Worm (Caenorhabditis elegans) whole organism, L4 larva: Measurements from ENCODE around the gene M05D6.9.

ENCODE experiments used
- F49E8.2 ChIP-seq: sonication (generic microtip); optimal IDR thresholded peaks from 2 replicates; lab custom pipeline; 2016; ENCODE audit warnings: missing compliant biosample characterization, mild to moderate bottlenecking, missing genetic modification characterization, borderline replicate concordance
- T26A8.4 ChIP-seq: fragments of 200-800 bp; sonication (Bioruptor generic); IDR thresholded peaks from 2 replicates; pipeline ENCODE4 v1.3.6; 2022; ENCODE audit warnings: missing genetic modification characterization, missing compliant biosample characterization
- Y48G9A.11 ChIP-seq: fragments of 200-800 bp; sonication (Bioruptor generic); IDR thresholded peaks from 2 replicates; pipeline ENCODE4 v1.3.6; 2022; ENCODE audit warnings: missing genetic modification reagents, missing genetic modification characterization, missing compliant biosample characterization
- ZK337.2 ChIP-seq: fragments of 200-800 bp; sonication (Bioruptor generic); IDR thresholded peaks from 2 replicates; pipeline ENCODE4 v1.3.6; 2022; ENCODE audit warnings: missing genetic modification reagents, missing genetic modification characterization, missing compliant biosample characterization
- ceh-32 ChIP-seq: sonication (generic microtip); optimal IDR thresholded peaks from 2 replicates; lab custom pipeline; 2016; ENCODE audit warnings: mild to moderate bottlenecking, missing genetic modification characterization, missing compliant biosample characterization; ENCODE audit not compliant: poor library complexity
- ceh-44 ChIP-seq: fragments of 200-800 bp; sonication (Bioruptor generic); IDR thresholded peaks from 2 replicates; pipeline ENCODE4 v1.3.6; 2022; ENCODE audit warnings: missing genetic modification reagents, missing genetic modification characterization, missing compliant biosample characterization
- daf-8 ChIP-seq: fragments of 200-800 bp; sonication (Bioruptor generic); IDR thresholded peaks from 2 replicates; pipeline ENCODE4 v1.3.6; 2022; ENCODE audit warnings: missing genetic modification characterization, missing compliant biosample characterization
- dmd-6 ChIP-seq: fragments of 200-800 bp; sonication (Bioruptor generic); IDR thresholded peaks from 2 replicates; pipeline ENCODE4 v1.3.6; 2022; ENCODE audit warnings: missing genetic modification reagents, missing genetic modification characterization, missing compliant biosample characterization
- dpl-1 ChIP-seq: fragments of 150-350 bp; optimal IDR thresholded peaks from 2 replicates; lab custom pipeline; 2014; ENCODE audit warnings: missing biosample characterization, missing genetic modification reagents, missing genetic modification characterization
- duxl-1 ChIP-seq: sonication (generic microtip); optimal IDR thresholded peaks from 2 replicates; lab custom pipeline; 2016; ENCODE audit warnings: mild to moderate bottlenecking, missing genetic modification characterization, moderate library complexity, missing compliant biosample characterization; ENCODE audit not compliant: poor library complexity
- fkh-10 ChIP-seq: fragments of 150-350 bp; optimal IDR thresholded peaks from 2 replicates; lab custom pipeline; 2014; ENCODE audit warnings: missing biosample characterization, missing genetic modification reagents, missing genetic modification characterization
- hif-1 ChIP-seq, 2 experiments: sonication (generic microtip); optimal IDR thresholded peaks; 2 replicates each; lab custom pipeline; 2016 to 2017; ENCODE audit warnings: missing compliant biosample characterization in 2 of 2, missing genetic modification characterization in 2 of 2, missing genetic modification reagents in 2 of 2, missing genotype in 2 of 2, mild to moderate bottlenecking in 1 of 2
- hlh-11 ChIP-seq: fragments of 200-800 bp; sonication (Bioruptor generic); optimal IDR thresholded peaks from 2 replicates; lab custom pipeline; 2018; ENCODE audit warnings: mild to moderate bottlenecking, missing genetic modification characterization, missing compliant biosample characterization
- hlh-30 ChIP-seq: sonication (generic microtip); optimal IDR thresholded peaks from 2 replicates; lab custom pipeline; 2017; ENCODE audit warnings: antibody characterized with exemption, mild to moderate bottlenecking, missing genetic modification characterization, missing compliant biosample characterization; ENCODE audit not compliant: insufficient read depth
- lin-1 ChIP-seq: fragments of 200-800 bp; sonication (Bioruptor generic); IDR thresholded peaks from 2 replicates; pipeline ENCODE4 v1.3.6; 2022; ENCODE audit warnings: missing genetic modification reagents, missing genetic modification characterization, missing compliant biosample characterization
- lin-13 ChIP-seq: fragments of 150-350 bp; optimal IDR thresholded peaks from 2 replicates; lab custom pipeline; 2014; ENCODE audit warnings: missing biosample characterization, missing genetic modification reagents, missing genetic modification characterization
- lin-15B ChIP-seq: fragments of 150-350 bp; sonication (generic microtip); optimal IDR thresholded peaks from 3 replicates; lab custom pipeline; 2014; ENCODE audit warnings: missing biosample characterization, missing genetic modification characterization
- lin-38 ChIP-seq: fragments of 200-800 bp; sonication (Bioruptor generic); IDR thresholded peaks from 2 replicates; pipeline ENCODE4 v1.3.6; 2022; ENCODE audit warnings: missing genetic modification reagents, missing genetic modification characterization, missing compliant biosample characterization
- mdl-1 ChIP-seq, 2 experiments: fragments of 150-350 bp in 1 of 2; sonication (generic microtip) in 1 of 2; optimal IDR thresholded peaks; 2 replicates each; lab custom pipeline; 2014 to 2017; ENCODE audit warnings: missing biosample characterization in 2 of 2, missing genetic modification characterization in 2 of 2
- mes-2 ChIP-seq: sonication (generic microtip); optimal IDR thresholded peaks from 2 replicates; lab custom pipeline; 2016; ENCODE audit warnings: missing genotype, mild to moderate bottlenecking, missing genetic modification characterization, missing compliant biosample characterization; ENCODE audit not compliant: poor library complexity, severe bottlenecking
- mxl-3 ChIP-seq: fragments of 200-800 bp; sonication (Bioruptor generic); optimal IDR thresholded peaks from 2 replicates; lab custom pipeline; 2018; ENCODE audit warnings: mild to moderate bottlenecking, missing genetic modification characterization, missing compliant biosample characterization
- nhr-237 ChIP-seq: sonication (generic microtip); optimal IDR thresholded peaks from 2 replicates; lab custom pipeline; 2017; ENCODE audit warnings: missing biosample characterization, missing genetic modification characterization
- nhr-28 ChIP-seq: fragments of 150-350 bp; optimal IDR thresholded peaks from 2 replicates; lab custom pipeline; 2014; ENCODE audit warnings: missing biosample characterization, missing genetic modification characterization
- nhr-6 ChIP-seq: fragments of 150-350 bp; optimal IDR thresholded peaks from 2 replicates; lab custom pipeline; 2014; ENCODE audit warnings: missing biosample characterization, missing genetic modification characterization
- nhr-76 ChIP-seq: fragments of 150-350 bp; optimal IDR thresholded peaks from 2 replicates; lab custom pipeline; 2014; ENCODE audit warnings: missing biosample characterization, missing genetic modification characterization
- nhr-77 ChIP-seq: fragments of 150-350 bp; optimal IDR thresholded peaks from 2 replicates; lab custom pipeline; 2014; ENCODE audit warnings: missing biosample characterization, missing genetic modification characterization
- pha-4 ChIP-seq, 2 experiments: fragments of 150-350 bp in 1 of 2; fragments of 200-800 bp in 1 of 2; sonication (Bioruptor generic) in 1 of 2; IDR thresholded peaks in 1 of 2; optimal IDR thresholded peaks in 1 of 2; 2 replicates each; pipeline versions ENCODE4 v1.3.6 to Lab custom; 2014 to 2022; ENCODE audit warnings: missing genetic modification characterization in 2 of 2, missing genetic modification reagents in 2 of 2, missing biosample characterization in 1 of 2, missing compliant biosample characterization in 1 of 2
- pqm-1 ChIP-seq: sonication (generic microtip); optimal IDR thresholded peaks from 2 replicates; lab custom pipeline; 2017; ENCODE audit warnings: missing biosample characterization, missing genetic modification characterization
- rbr-2 ChIP-seq: sonication (generic microtip); optimal IDR thresholded peaks from 2 replicates; lab custom pipeline; 2016; ENCODE audit warnings: missing genotype, missing genetic modification characterization, missing compliant biosample characterization
- saeg-2 ChIP-seq: fragments of 200-800 bp; sonication (Bioruptor generic); IDR thresholded peaks from 2 replicates; pipeline ENCODE4 v1.3.6; 2022; ENCODE audit warnings: missing genetic modification reagents, missing genetic modification characterization, missing compliant biosample characterization
- skn-1 ChIP-seq: fragments of 150-350 bp; optimal IDR thresholded peaks from 2 replicates; lab custom pipeline; 2014; ENCODE audit warnings: missing biosample characterization, missing genetic modification characterization
- snpc-1.2 ChIP-seq: fragments of 200-800 bp; sonication (Bioruptor generic); IDR thresholded peaks from 2 replicates; pipeline ENCODE4 v1.3.6; 2022; ENCODE audit warnings: missing genetic modification reagents, missing genetic modification characterization, missing compliant biosample characterization
- snpc-4 ChIP-seq: fragments of 150-350 bp; optimal IDR thresholded peaks from 2 replicates; lab custom pipeline; 2014; ENCODE audit warnings: missing biosample characterization, missing genetic modification characterization
- spr-3 ChIP-seq: fragments of 200-800 bp; sonication (Bioruptor generic); optimal IDR thresholded peaks from 2 replicates; lab custom pipeline; 2018; ENCODE audit warnings: mild to moderate bottlenecking, missing genetic modification characterization, missing compliant biosample characterization
- tag-97 ChIP-seq: fragments of 200-800 bp; sonication (Bioruptor generic); IDR thresholded peaks from 2 replicates; pipeline ENCODE4 v1.3.6; 2022; ENCODE audit warnings: missing genetic modification characterization, missing compliant biosample characterization
- tra-1 ChIP-seq: fragments of 200-800 bp; sonication (Bioruptor generic); IDR thresholded peaks from 2 replicates; pipeline ENCODE4 v1.3.6; 2022; ENCODE audit warnings: missing genetic modification reagents, missing genetic modification characterization, missing compliant biosample characterization
- unc-39 ChIP-seq: sonication (generic microtip); optimal IDR thresholded peaks from 2 replicates; lab custom pipeline; 2017; ENCODE audit warnings: missing biosample characterization, missing genetic modification characterization
- unc-62 ChIP-seq, 3 experiments: fragments of 150-350 bp in 1 of 3; sonication (generic microtip); optimal IDR thresholded peaks in 2 of 3; peaks in 1 of 3; 1 replicate in 1 of 3; 2 replicates in 2 of 3; lab custom pipeline; 2014 to 2017; ENCODE audit warnings: missing biosample characterization in 3 of 3, missing genetic modification characterization in 3 of 3, missing genetic modification reagents in 3 of 3, missing genotype in 1 of 3
- zag-1 ChIP-seq: fragments of 150-350 bp; optimal IDR thresholded peaks from 2 replicates; lab custom pipeline; 2014; ENCODE audit warnings: missing biosample characterization, missing genetic modification characterization
- zfp-2 ChIP-seq: sonication (generic microtip); optimal IDR thresholded peaks from 2 replicates; lab custom pipeline; 2016; ENCODE audit warnings: mild to moderate bottlenecking, missing genetic modification characterization, missing compliant biosample characterization
- zfp-3 ChIP-seq: fragments of 200-800 bp; sonication (Bioruptor generic); conservative IDR thresholded peaks from 2 replicates; pipeline ENCODE4 v1.3.6; 2022; ENCODE audit warnings: missing genetic modification reagents, missing genetic modification characterization, missing compliant biosample characterization
- ztf-11 ChIP-seq: fragments of 150-350 bp; optimal IDR thresholded peaks from 2 replicates; lab custom pipeline; 2014; ENCODE audit warnings: missing biosample characterization, missing genetic modification characterization

Gene M05D6.9

ce11 chrII:8516783-8517182, 22.7 kb downstream of the M05D6.9 start, which contains the start of gene rnh-2 (continued):
- TF ChIP-seq T26A8.4 (no peak), snpc-4 (tag; lab: Kevin White, UChicago) (no peak), hlh-30 (tag; lab: Kevin White, UChicago) (peak; percentile 30), nhr-28 (tag; lab: Kevin White, UChicago) (peak; percentile 54), mes-2 (tag; lab: Kevin White, UChicago) (peak; percentile 97), zfp-3 (no peak), spr-3 (GFP tag; lab: Kevin White, UChicago) (no peak), dpl-1 (GFP tag; lab: Kevin White, UChicago) (peak; percentile 70), hif-1 (tag; optimal IDR thresholded peaks at IDR 0.05; lab: Kevin White, UChicago) (peak in 1 of 2 experiments; percentile 79), lin-13 (GFP tag; lab: Kevin White, UChicago) (peak; percentile 18), ceh-44 (0 out of 2 replicates have a peak, but pooled peaks have one; percentile 57), pqm-1 (tag; lab: Kevin White, UChicago) (peak; percentile 0), F49E8.2 (tag; lab: Kevin White, UChicago) (no peak), zfp-2 (tag; lab: Kevin White, UChicago) (no peak), pha-4 (GFP tag; IDR thresholded peaks at IDR 0.05; lab: Robert Waterston, UW) (peak; percentile 16; the same call in 1 of the 2 replicates), pha-4 (tag; optimal IDR thresholded peaks at IDR 0.05; lab: Kevin White, UChicago) (no peak), ZK337.2 (peak; percentile 70; the same call in 1 of the 2 replicates), nhr-237 (tag; lab: Kevin White, UChicago) (no peak), mdl-1 (tag; optimal IDR thresholded peaks at IDR 0.05; lab: Kevin White, UChicago) (peak in 1 of 2 experiments; percentile 18), lin-15B (tag; lab: Kevin White, UChicago) (peak; percentile 24), unc-62 (GFP tag; optimal IDR thresholded peaks at IDR 0.05 in 1 of 2; lab: Kevin White, UChicago) (peak in 1 of 2 experiments; percentile 96), unc-62 (tag; optimal IDR thresholded peaks at IDR 0.05; lab: Kevin White, UChicago) (no peak), fkh-10 (GFP tag; lab: Kevin White, UChicago) (no peak), ceh-32 (tag; lab: Kevin White, UChicago) (no peak), nhr-6 (tag; lab: Kevin White, UChicago) (peak; percentile 45), dmd-6 (GFP tag; lab: Robert Waterston, UW) (peak; percentile 31; the same call in 1 of the 2 replicates), mxl-3 (peak; percentile 7), nhr-76 (tag; lab: Kevin White, UChicago) (no peak), duxl-1 (tag; lab: Kevin White, UChicago) (peak; percentile 62), nhr-77 (tag; lab: Kevin White, UChicago) (peak; percentile 62), rbr-2 (tag; lab: Kevin White, UChicago) (peak; percentile 49), hlh-11 (peak; percentile 34)

- TF ChIP-seq lin-38 (GFP tag; lab: Robert Waterston, UW) (peak; percentile 41; the same call in 1 of the 2 replicates), Y48G9A.11 (no peak), lin-1 (GFP tag; lab: Robert Waterston, UW) (no peak)
Measured at ce11 chrII:8518210-8518609, 24.1 kb downstream of the M05D6.9 start, which contains the start of gene T13H5.8. Gene T13H5.8 (plus strand): TSS chrII:8518510.

ce11 chrII:8520625-8521024, 26.5 kb downstream of the M05D6.9 start, which contains the start of gene cht-2:
Gene cht-2 (plus strand): TSS chrII:8520925.
- TF ChIP-seq daf-8 (GFP tag; lab: Robert Waterston, UW) (no peak), ztf-11 (no peak), tag-97 (no peak), ZK337.2 (no peak), hlh-30 (tag; lab: Kevin White, UChicago) (no peak), unc-39 (no peak), skn-1 (tag; lab: Kevin White, UChicago) (no peak), tra-1 (GFP tag; lab: Robert Waterston, UW) (no peak), snpc-1.2 (GFP tag; lab: Robert Waterston, UW) (no peak), zag-1 (tag; lab: Kevin White, UChicago) (no peak), saeg-2 (GFP tag; lab: Robert Waterston, UW) (no peak)
